Worm (Caenorhabditis elegans) whole organism, early embryonic: ENCODE measurements around the gene lgx-1.

Experiments used
- B0310.2 ChIP-seq: sonication (generic microtip); optimal IDR thresholded peaks from 2 replicates; lab custom pipeline; 2016; ENCODE audit warnings: mild to moderate bottlenecking, missing genetic modification characterization, missing compliant biosample characterization
- F13C5.2 ChIP-seq: sonication (generic microtip); optimal IDR thresholded peaks from 2 replicates; lab custom pipeline; 2017; ENCODE audit warnings: mild to moderate bottlenecking, missing genetic modification characterization, inconsistent platforms, missing compliant biosample characterization
- aly-1 ChIP-seq: sonication (generic microtip); optimal IDR thresholded peaks from 2 replicates; lab custom pipeline; 2016; ENCODE audit warnings: missing genetic modification characterization, missing compliant biosample characterization
- ama-1 ChIP-seq: fragments of 150-350 bp; optimal IDR thresholded peaks from 2 replicates; lab custom pipeline; 2014
- ceh-36 ChIP-seq: sonication (generic microtip); optimal IDR thresholded peaks from 2 replicates; lab custom pipeline; 2016; ENCODE audit warnings: missing genetic modification characterization, inconsistent platforms, missing compliant biosample characterization
- ets-7 ChIP-seq: sonication (generic microtip); optimal IDR thresholded peaks from 2 replicates; lab custom pipeline; 2016; ENCODE audit warnings: missing genotype, missing genetic modification characterization, missing compliant biosample characterization
- flt-1 ChIP-seq: fragments of 200-800 bp; sonication (Bioruptor generic); IDR thresholded peaks from 2 replicates; pipeline ENCODE4 v1.3.6; 2022; ENCODE audit warnings: missing genetic modification characterization, missing compliant biosample characterization
- hmbx-1 ChIP-seq: sonication (generic microtip); optimal IDR thresholded peaks from 2 replicates; lab custom pipeline; 2016; ENCODE audit warnings: mild to moderate bottlenecking, missing genetic modification characterization, missing compliant biosample characterization
- pes-1 ChIP-seq: fragments of 200-800 bp; sonication (Bioruptor generic); IDR thresholded peaks from 2 replicates; pipeline ENCODE4 v1.3.6; 2022; ENCODE audit warnings: missing genetic modification reagents, missing genetic modification characterization, missing compliant biosample characterization
- scrt-1 ChIP-seq: fragments of 200-800 bp; sonication (Bioruptor generic); IDR thresholded peaks from 2 replicates; pipeline ENCODE4 v1.3.6; 2022; ENCODE audit warnings: missing genetic modification characterization, missing compliant biosample characterization
- tbx-11 ChIP-seq: fragments of 200-800 bp; sonication (Bioruptor generic); IDR thresholded peaks from 2 replicates; pipeline ENCODE4 v1.3.6; 2022; ENCODE audit warnings: missing genetic modification characterization, missing compliant biosample characterization
- tbx-37 ChIP-seq: fragments of 200-800 bp; sonication (Bioruptor generic); conservative IDR thresholded peaks from 2 replicates; pipeline ENCODE4 v1.3.6; 2022; ENCODE audit warnings: missing genetic modification reagents, missing genetic modification characterization, missing compliant biosample characterization
- tra-4 ChIP-seq: sonication (generic microtip); optimal IDR thresholded peaks from 2 replicates; lab custom pipeline; 2017; ENCODE audit warnings: missing genetic modification characterization, missing compliant biosample characterization

DNA sequence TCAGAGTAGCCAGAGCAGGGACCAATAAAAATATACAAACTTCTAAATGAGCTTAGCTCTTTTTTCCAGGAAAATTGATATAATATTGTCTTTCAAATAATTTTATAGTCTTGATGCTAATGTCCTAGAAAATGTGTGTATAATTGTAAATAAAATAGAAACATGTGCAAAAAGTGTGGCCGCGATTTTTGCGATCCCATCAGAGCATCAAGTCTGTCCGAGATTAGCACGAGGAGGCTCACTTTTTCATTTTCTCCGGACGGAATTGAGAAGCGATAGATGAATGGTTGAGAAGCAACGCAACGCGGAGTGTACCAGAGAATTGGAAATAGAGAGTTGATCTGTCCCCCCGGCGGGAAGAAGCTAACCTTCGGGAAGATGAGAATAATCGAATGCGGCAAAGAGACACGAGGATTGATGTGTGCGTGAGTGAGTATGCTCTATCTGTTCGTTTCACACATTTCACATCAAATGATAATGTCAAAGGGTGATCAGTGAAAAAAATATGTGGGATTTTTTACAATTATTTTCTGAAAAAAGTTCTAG lies 31.8 kb downstream of the lgx-1 start:
- TF ChIP-seq B0310.2 (tag; lab: Kevin White, UChicago) (no peak), hmbx-1 (tag; lab: Kevin White, UChicago) (no peak), ets-7 (tag; lab: Kevin White, UChicago) (no peak), tbx-37 (GFP tag; lab: Robert Waterston, UW) (no peak), tra-4 (no peak), tbx-11 (GFP tag; lab: Robert Waterston, UW) (no peak), ama-1 (no peak), scrt-1 (no peak), pes-1 (GFP tag; lab: Robert Waterston, UW) (no peak), aly-1 (tag; lab: Kevin White, UChicago) (no peak), flt-1 (GFP tag; lab: Robert Waterston, UW) (no peak), ceh-36 (tag; lab: Kevin White, UChicago) (no peak), F13C5.2 (tag; lab: Kevin White, UChicago) (no peak)
